Worm (Caenorhabditis elegans) whole organism, L4 larva: ENCODE measurements around the gene sru-1.

Experiments
- F10B5.3 ChIP-seq: sonication (generic microtip); optimal IDR thresholded peaks from 2 replicates; lab custom pipeline; 2016; ENCODE audit warnings: mild to moderate bottlenecking, missing genetic modification characterization, missing compliant biosample characterization
- F37D6.2 ChIP-seq: sonication (generic microtip); optimal IDR thresholded peaks from 2 replicates; lab custom pipeline; 2016; ENCODE audit warnings: mild to moderate bottlenecking, missing genetic modification characterization, missing compliant biosample characterization
- T20F7.1 ChIP-seq: fragments of 200-800 bp; sonication (Bioruptor generic); optimal IDR thresholded peaks from 2 replicates; lab custom pipeline; 2018; ENCODE audit warnings: mild to moderate bottlenecking, missing genetic modification characterization, missing compliant biosample characterization
- Y105C5A.15 ChIP-seq: fragments of 200-800 bp; sonication (Bioruptor generic); IDR thresholded peaks from 2 replicates; pipeline ENCODE4 v1.3.6; 2022; ENCODE audit warnings: missing genetic modification characterization, missing compliant biosample characterization
- Y75B8A.6 ChIP-seq: fragments of 200-800 bp; sonication (Bioruptor generic); IDR thresholded peaks from 2 replicates; pipeline ENCODE4 v1.3.6; 2022; ENCODE audit warnings: missing genetic modification reagents, missing genetic modification characterization, missing compliant biosample characterization
- ZK337.2 ChIP-seq: fragments of 200-800 bp; sonication (Bioruptor generic); IDR thresholded peaks from 2 replicates; pipeline ENCODE4 v1.3.6; 2022; ENCODE audit warnings: missing genetic modification reagents, missing genetic modification characterization, missing compliant biosample characterization
- ZK546.5 ChIP-seq, 2 experiments: sonication (generic microtip); optimal IDR thresholded peaks; 2 replicates each; lab custom pipeline; 2017; ENCODE audit warnings: missing biosample characterization in 2 of 2, missing genetic modification characterization in 2 of 2
- aly-2 ChIP-seq: sonication (generic microtip); optimal IDR thresholded peaks from 2 replicates; lab custom pipeline; 2018; ENCODE audit warnings: missing biosample characterization, missing genetic modification characterization
- ama-1 ChIP-seq: fragments of 150-350 bp; optimal IDR thresholded peaks from 2 replicates; lab custom pipeline; 2014; ENCODE audit warnings: inconsistent platforms, mixed read lengths
- ceh-20 ChIP-seq: fragments of 200-800 bp; sonication (Bioruptor generic); IDR thresholded peaks from 2 replicates; pipeline ENCODE4 v1.3.6; 2022; ENCODE audit warnings: missing genetic modification reagents, missing genetic modification characterization, missing compliant biosample characterization
- ceh-82 ChIP-seq: sonication (generic microtip); optimal IDR thresholded peaks from 2 replicates; lab custom pipeline; 2017; ENCODE audit warnings: missing biosample characterization, missing genetic modification characterization
- ces-1 ChIP-seq: fragments of 150-350 bp; sonication (generic microtip); optimal IDR thresholded peaks from 4 replicates; lab custom pipeline; 2014; ENCODE audit warnings: missing biosample characterization, missing genetic modification reagents, missing genetic modification characterization
- ctbp-1 ChIP-seq: fragments of 200-800 bp; sonication (Bioruptor generic); IDR thresholded peaks from 2 replicates; pipeline ENCODE4 v1.3.6; 2022; ENCODE audit warnings: missing genetic modification reagents, missing genetic modification characterization, missing compliant biosample characterization
- daf-19 ChIP-seq: fragments of 200-800 bp; sonication (Bioruptor generic); conservative IDR thresholded peaks from 2 replicates; pipeline ENCODE4 v1.3.6; 2022; ENCODE audit warnings: missing genetic modification characterization, missing compliant biosample characterization
- dmd-6 ChIP-seq: fragments of 200-800 bp; sonication (Bioruptor generic); IDR thresholded peaks from 2 replicates; pipeline ENCODE4 v1.3.6; 2022; ENCODE audit warnings: missing genetic modification reagents, missing genetic modification characterization, missing compliant biosample characterization
- dmd-8 ChIP-seq: fragments of 200-800 bp; sonication (Bioruptor generic); IDR thresholded peaks from 2 replicates; pipeline ENCODE4 v1.3.6; 2022; ENCODE audit warnings: missing genetic modification characterization, missing compliant biosample characterization
- dpl-1 ChIP-seq: fragments of 150-350 bp; optimal IDR thresholded peaks from 2 replicates; lab custom pipeline; 2014; ENCODE audit warnings: missing biosample characterization, missing genetic modification reagents, missing genetic modification characterization
- dve-1 ChIP-seq: sonication (generic microtip); optimal IDR thresholded peaks from 2 replicates; lab custom pipeline; 2017; ENCODE audit warnings: antibody characterized with exemption, mild to moderate bottlenecking, missing genetic modification characterization, missing compliant biosample characterization; ENCODE audit not compliant: insufficient read depth
- egl-27 ChIP-seq: sonication (generic microtip); optimal IDR thresholded peaks from 3 replicates; lab custom pipeline; 2017; ENCODE audit warnings: missing biosample characterization, missing genetic modification reagents, missing genetic modification characterization
- fkh-10 ChIP-seq: fragments of 150-350 bp; optimal IDR thresholded peaks from 2 replicates; lab custom pipeline; 2014; ENCODE audit warnings: missing biosample characterization, missing genetic modification reagents, missing genetic modification characterization
- fos-1 ChIP-seq: fragments of 150-350 bp; optimal IDR thresholded peaks from 2 replicates; lab custom pipeline; 2014; ENCODE audit warnings: missing biosample characterization, missing genetic modification characterization
- hif-1 ChIP-seq, 2 experiments: sonication (generic microtip); optimal IDR thresholded peaks; 2 replicates each; lab custom pipeline; 2016 to 2017; ENCODE audit warnings: missing compliant biosample characterization in 2 of 2, missing genetic modification characterization in 2 of 2, missing genetic modification reagents in 2 of 2, missing genotype in 2 of 2, mild to moderate bottlenecking in 1 of 2
- hlh-11 ChIP-seq: fragments of 200-800 bp; sonication (Bioruptor generic); optimal IDR thresholded peaks from 2 replicates; lab custom pipeline; 2018; ENCODE audit warnings: mild to moderate bottlenecking, missing genetic modification characterization, missing compliant biosample characterization
- lim-7 ChIP-seq: fragments of 200-800 bp; sonication (Bioruptor generic); IDR thresholded peaks from 2 replicates; pipeline ENCODE4 v1.3.6; 2022; ENCODE audit warnings: missing genetic modification characterization, missing compliant biosample characterization
- lin-1 ChIP-seq: fragments of 200-800 bp; sonication (Bioruptor generic); IDR thresholded peaks from 2 replicates; pipeline ENCODE4 v1.3.6; 2022; ENCODE audit warnings: missing genetic modification reagents, missing genetic modification characterization, missing compliant biosample characterization
- lin-15B ChIP-seq: fragments of 150-350 bp; sonication (generic microtip); optimal IDR thresholded peaks from 3 replicates; lab custom pipeline; 2014; ENCODE audit warnings: missing biosample characterization, missing genetic modification characterization
- lin-29 ChIP-seq: fragments of 200-800 bp; sonication (Bioruptor generic); IDR thresholded peaks from 2 replicates; pipeline ENCODE4 v1.3.6; 2022; ENCODE audit warnings: missing genetic modification reagents, missing genetic modification characterization, missing compliant biosample characterization
- madf-5 ChIP-seq, 2 experiments: fragments of 200-800 bp; sonication (Bioruptor generic); IDR thresholded peaks; 2 replicates each; pipeline ENCODE4 v1.3.6; 2022; ENCODE audit warnings: missing compliant biosample characterization in 2 of 2, missing genetic modification characterization in 2 of 2
- madf-9 ChIP-seq: fragments of 200-800 bp; sonication (Bioruptor generic); conservative IDR thresholded peaks from 2 replicates; pipeline ENCODE4 v1.3.6; 2022; ENCODE audit warnings: missing genetic modification reagents, missing genetic modification characterization, missing compliant biosample characterization
- mdl-1 ChIP-seq, 2 experiments: fragments of 150-350 bp in 1 of 2; sonication (generic microtip) in 1 of 2; optimal IDR thresholded peaks; 2 replicates each; lab custom pipeline; 2014 to 2017; ENCODE audit warnings: missing biosample characterization in 2 of 2, missing genetic modification characterization in 2 of 2
- mdt-29 ChIP-seq: fragments of 200-800 bp; sonication (Bioruptor generic); IDR thresholded peaks from 2 replicates; pipeline ENCODE4 v1.3.6; 2022; ENCODE audit warnings: missing genetic modification reagents, missing genetic modification characterization, missing compliant biosample characterization
- nhr-10 ChIP-seq: fragments of 150-350 bp; optimal IDR thresholded peaks from 2 replicates; lab custom pipeline; 2014; ENCODE audit warnings: missing biosample characterization, missing genetic modification characterization
- nhr-11 ChIP-seq: fragments of 150-350 bp; optimal IDR thresholded peaks from 2 replicates; lab custom pipeline; 2014; ENCODE audit warnings: missing biosample characterization, missing genetic modification characterization
- nhr-237 ChIP-seq: sonication (generic microtip); optimal IDR thresholded peaks from 2 replicates; lab custom pipeline; 2017; ENCODE audit warnings: missing biosample characterization, missing genetic modification characterization
- nhr-42 ChIP-seq: fragments of 200-800 bp; sonication (Bioruptor generic); IDR thresholded peaks from 2 replicates; pipeline ENCODE4 v1.3.6; 2022; ENCODE audit warnings: missing genetic modification characterization, missing compliant biosample characterization
- nhr-6 ChIP-seq: fragments of 150-350 bp; optimal IDR thresholded peaks from 2 replicates; lab custom pipeline; 2014; ENCODE audit warnings: missing biosample characterization, missing genetic modification characterization
- php-3 ChIP-seq: fragments of 200-800 bp; sonication (Bioruptor generic); IDR thresholded peaks from 2 replicates; pipeline ENCODE4 v1.3.6; 2022; ENCODE audit warnings: missing genetic modification reagents, missing genetic modification characterization, missing compliant biosample characterization
- rbr-2 ChIP-seq: sonication (generic microtip); optimal IDR thresholded peaks from 2 replicates; lab custom pipeline; 2016; ENCODE audit warnings: missing genotype, missing genetic modification characterization, missing compliant biosample characterization
- saeg-2 ChIP-seq: fragments of 200-800 bp; sonication (Bioruptor generic); IDR thresholded peaks from 2 replicates; pipeline ENCODE4 v1.3.6; 2022; ENCODE audit warnings: missing genetic modification reagents, missing genetic modification characterization, missing compliant biosample characterization
- sdz-12 ChIP-seq: fragments of 200-800 bp; sonication (Bioruptor generic); optimal IDR thresholded peaks from 2 replicates; lab custom pipeline; 2018; ENCODE audit warnings: mild to moderate bottlenecking, missing genetic modification characterization, missing compliant biosample characterization
- set-16 ChIP-seq: fragments of 200-800 bp; sonication (Bioruptor generic); IDR thresholded peaks from 2 replicates; pipeline ENCODE4 v1.3.6; 2022; ENCODE audit warnings: missing genetic modification reagents, missing genetic modification characterization, missing compliant biosample characterization
- skn-1 ChIP-seq: fragments of 150-350 bp; optimal IDR thresholded peaks from 2 replicates; lab custom pipeline; 2014; ENCODE audit warnings: missing biosample characterization, missing genetic modification characterization
- snpc-1.2 ChIP-seq: fragments of 200-800 bp; sonication (Bioruptor generic); IDR thresholded peaks from 2 replicates; pipeline ENCODE4 v1.3.6; 2022; ENCODE audit warnings: missing genetic modification reagents, missing genetic modification characterization, missing compliant biosample characterization
- snpc-4 ChIP-seq: fragments of 150-350 bp; optimal IDR thresholded peaks from 2 replicates; lab custom pipeline; 2014; ENCODE audit warnings: missing biosample characterization, missing genetic modification characterization
- spr-1 ChIP-seq: sonication (generic microtip); optimal IDR thresholded peaks from 2 replicates; lab custom pipeline; 2016; ENCODE audit warnings: mild to moderate bottlenecking, missing genetic modification characterization, missing compliant biosample characterization
- tag-97 ChIP-seq: fragments of 200-800 bp; sonication (Bioruptor generic); IDR thresholded peaks from 2 replicates; pipeline ENCODE4 v1.3.6; 2022; ENCODE audit warnings: missing genetic modification characterization, missing compliant biosample characterization
- unc-62 ChIP-seq, 3 experiments: fragments of 150-350 bp in 1 of 3; sonication (generic microtip); optimal IDR thresholded peaks in 2 of 3; peaks in 1 of 3; 1 replicate in 1 of 3; 2 replicates in 2 of 3; lab custom pipeline; 2014 to 2017; ENCODE audit warnings: missing biosample characterization in 3 of 3, missing genetic modification characterization in 3 of 3, missing genetic modification reagents in 3 of 3, missing genotype in 1 of 3
- zag-1 ChIP-seq: fragments of 150-350 bp; optimal IDR thresholded peaks from 2 replicates; lab custom pipeline; 2014; ENCODE audit warnings: missing biosample characterization, missing genetic modification characterization
- zip-11 ChIP-seq: fragments of 200-800 bp; sonication (Bioruptor generic); IDR thresholded peaks from 2 replicates; pipeline ENCODE4 v1.3.6; 2022; ENCODE audit warnings: missing genetic modification characterization, missing compliant biosample characterization
- zip-2 ChIP-seq: fragments of 150-350 bp; optimal IDR thresholded peaks from 2 replicates; lab custom pipeline; 2014; ENCODE audit warnings: missing biosample characterization, missing genetic modification characterization
- ztf-7 ChIP-seq: fragments of 150-350 bp; optimal IDR thresholded peaks from 2 replicates; lab custom pipeline; 2014; ENCODE audit warnings: missing biosample characterization, missing genetic modification characterization

Gene sru-1

DNA sequence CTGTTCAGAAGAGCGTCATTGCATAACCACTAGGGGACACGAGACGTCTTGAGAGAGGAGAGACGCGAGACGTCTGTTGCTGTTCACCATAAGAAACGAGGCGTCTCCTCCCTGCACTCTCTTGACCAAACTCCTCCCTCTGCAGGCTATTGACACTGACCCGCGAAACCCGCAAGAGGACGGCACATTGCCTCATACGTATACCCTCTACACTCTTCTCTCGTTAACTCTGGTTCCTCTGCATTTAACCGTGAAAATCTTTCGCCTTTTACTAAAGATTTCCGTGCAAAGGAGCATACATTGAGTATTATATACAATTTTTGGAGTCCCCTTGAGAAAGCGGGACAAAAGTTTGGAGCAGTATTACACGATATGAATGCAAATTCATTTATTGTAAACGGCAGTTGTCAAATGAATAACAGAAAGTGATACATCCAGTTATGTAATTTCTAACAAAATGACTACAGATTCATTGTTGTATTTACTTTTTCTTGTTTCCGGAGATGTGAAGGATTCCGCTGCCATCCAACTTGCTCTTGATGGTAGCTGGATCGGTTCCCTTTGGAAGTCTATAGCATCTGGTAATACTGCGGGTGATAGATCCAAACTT lies 43.9 kb upstream of the sru-1 start:
- TF ChIP-seq tag-97 (GFP tag; lab: Robert Waterston, UW): no peak
- peak; percentile 81 for TF ChIP-seq F10B5.3 (tag; lab: Kevin White, UChicago)
- no peak for TF ChIP-seq zip-11 (GFP tag; lab: Robert Waterston, UW)
- TF ChIP-seq madf-5 (GFP tag; IDR thresholded peaks at IDR 0.05; lab: Robert Waterston, UW): no peak
- no peak for TF ChIP-seq skn-1 (tag; lab: Kevin White, UChicago)
- peak; percentile 87 for TF ChIP-seq nhr-10
- TF ChIP-seq zag-1 (tag; lab: Kevin White, UChicago): peak; percentile 37
- TF ChIP-seq lin-1 (GFP tag; lab: Robert Waterston, UW): peak; percentile 76
- no peak; the same call in 1 of the 2 replicates for TF ChIP-seq set-16 (GFP tag; lab: Robert Waterston, UW)
- no peak for TF ChIP-seq lin-29 (GFP tag; lab: Robert Waterston, UW)
- TF ChIP-seq egl-27 (tag; lab: Kevin White, UChicago): no peak
- peak; percentile 88 for TF ChIP-seq ceh-20 (GFP tag; lab: Robert Waterston, UW)
- peak; percentile 46; the same call in 1 of the 2 replicates for TF ChIP-seq madf-9 (GFP tag; lab: Robert Waterston, UW)
- peak; percentile 90 for TF ChIP-seq dmd-6
- TF ChIP-seq ama-1 (lab: Kevin White, UChicago): peak; percentile 99
- TF ChIP-seq fkh-10 (GFP tag; lab: Kevin White, UChicago): peak; percentile 88
- peak; percentile 81 for TF ChIP-seq F37D6.2 (tag; lab: Kevin White, UChicago)
- TF ChIP-seq ZK546.5 (tag; optimal IDR thresholded peaks at IDR 0.05; lab: Kevin White, UChicago): peak in 1 of 2 experiments; percentile 1
- TF ChIP-seq nhr-42 (GFP tag; lab: Robert Waterston, UW): peak; percentile 50; the same call in 1 of the 2 replicates
- peak; percentile 79 to 86 for TF ChIP-seq hif-1 (tag; optimal IDR thresholded peaks at IDR 0.05; lab: Kevin White, UChicago)
- peak; percentile 81 for TF ChIP-seq spr-1
- TF ChIP-seq unc-62 (GFP tag; optimal IDR thresholded peaks at IDR 0.05 in 1 of 2; lab: Kevin White, UChicago): peak; percentile 42 to 98
- TF ChIP-seq unc-62 (tag; optimal IDR thresholded peaks at IDR 0.05; lab: Kevin White, UChicago): no peak
- TF ChIP-seq Y75B8A.6: no peak
- TF ChIP-seq snpc-1.2 (GFP tag; lab: Robert Waterston, UW): peak; percentile 94
- peak; percentile 92 for TF ChIP-seq nhr-11 (tag; lab: Kevin White, UChicago)
- TF ChIP-seq daf-19: peak; percentile 72; the same call in 1 of the 2 replicates
- TF ChIP-seq rbr-2 (tag; lab: Kevin White, UChicago): peak; percentile 95
- TF ChIP-seq mdt-29 (GFP tag; lab: Robert Waterston, UW): peak; percentile 67; the same call in 1 of the 2 replicates
- no peak for TF ChIP-seq aly-2 (tag; lab: Kevin White, UChicago)
- TF ChIP-seq nhr-6: peak; percentile 80
- peak; percentile 97 for TF ChIP-seq snpc-4 (tag; lab: Kevin White, UChicago)
- 0 out of 2 replicates have a peak, but pooled peaks have one; percentile 33 for TF ChIP-seq ZK337.2 (GFP tag; lab: Robert Waterston, UW)
- TF ChIP-seq ctbp-1: peak; percentile 89
- no peak for TF ChIP-seq fos-1 (tag; lab: Kevin White, UChicago)
- peak; percentile 97 for TF ChIP-seq dve-1 (tag; lab: Kevin White, UChicago)
- peak; percentile 59; the same call in 1 of the 2 replicates for TF ChIP-seq php-3 (GFP tag; lab: Robert Waterston, UW)
- peak; percentile 92 for TF ChIP-seq hlh-11 (tag; lab: Kevin White, UChicago)
- TF ChIP-seq ztf-7 (tag; lab: Kevin White, UChicago): peak; percentile 63
- peak; percentile 23 for TF ChIP-seq ces-1
- TF ChIP-seq sdz-12 (GFP tag; lab: Kevin White, UChicago): no peak
- TF ChIP-seq saeg-2 (GFP tag; lab: Robert Waterston, UW): no peak
- TF ChIP-seq dpl-1 (GFP tag; lab: Kevin White, UChicago): peak; percentile 79
- TF ChIP-seq lim-7 (GFP tag; lab: Robert Waterston, UW): peak; percentile 60; the same call in 1 of the 2 replicates
- TF ChIP-seq ceh-82 (tag; lab: Kevin White, UChicago): no peak
- no peak for TF ChIP-seq dmd-8 (GFP tag; lab: Robert Waterston, UW)
- peak; percentile 87 for TF ChIP-seq T20F7.1
- TF ChIP-seq zip-2 (tag; lab: Kevin White, UChicago): peak; percentile 74
- TF ChIP-seq Y105C5A.15: no peak
- peak; percentile 72 to 95 for TF ChIP-seq mdl-1 (tag; optimal IDR thresholded peaks at IDR 0.05; lab: Kevin White, UChicago)
- TF ChIP-seq nhr-237 (tag; lab: Kevin White, UChicago): peak; percentile 52
- no peak for TF ChIP-seq lin-15B (tag; lab: Kevin White, UChicago)
